Worm (Caenorhabditis elegans) whole organism, L1 larva: Measurements from ENCODE around the gene rfk-1.
A peak's percentile ranks its signal among the peaks of the same experiment; 100 is the strongest.

ENCODE experiments used
- C34B4.2 ChIP-seq: sonication (generic microtip); optimal IDR thresholded peaks from 2 replicates; lab custom pipeline; 2017; ENCODE audit warnings: mild to moderate bottlenecking, missing genetic modification characterization, missing compliant biosample characterization
- Y116A8C.19 ChIP-seq: sonication (generic microtip); optimal IDR thresholded peaks from 2 replicates; lab custom pipeline; 2016; ENCODE audit warnings: missing compliant biosample characterization, missing genetic modification characterization, borderline replicate concordance
- aha-1 ChIP-seq: fragments of 150-350 bp; optimal IDR thresholded peaks from 2 replicates; lab custom pipeline; 2014; ENCODE audit warnings: missing biosample characterization, missing genetic modification characterization
- alr-1 ChIP-seq: fragments of 200-800 bp; sonication (Bioruptor generic); optimal IDR thresholded peaks from 2 replicates; lab custom pipeline; 2018; ENCODE audit warnings: borderline replicate concordance, mild to moderate bottlenecking, missing genetic modification characterization, missing compliant biosample characterization
- blmp-1 ChIP-seq: fragments of 150-350 bp; optimal IDR thresholded peaks from 2 replicates; lab custom pipeline; 2014; ENCODE audit warnings: missing biosample characterization, missing genetic modification characterization
- ceh-82 ChIP-seq, 3 experiments: fragments of 150-350 bp in 1 of 3; sonication (generic microtip) in 2 of 3; optimal IDR thresholded peaks; 2 replicates each; lab custom pipeline; 2014 to 2017; ENCODE audit warnings: missing biosample characterization in 3 of 3, missing genetic modification characterization in 3 of 3
- ceh-90 ChIP-seq: sonication (generic microtip); optimal IDR thresholded peaks from 2 replicates; lab custom pipeline; 2016; ENCODE audit warnings: missing genetic modification characterization, missing compliant biosample characterization
- dpl-1 ChIP-seq, 3 experiments: fragments of 150-350 bp in 2 of 3; sonication (generic microtip) in 1 of 3; optimal IDR thresholded peaks; 2 replicates each; lab custom pipeline; 2014 to 2017; ENCODE audit warnings: missing biosample characterization in 3 of 3, missing genetic modification characterization in 3 of 3, missing genetic modification reagents in 3 of 3
- dsc-1 ChIP-seq: sonication (generic microtip); optimal IDR thresholded peaks from 2 replicates; lab custom pipeline; 2016; ENCODE audit warnings: mild to moderate bottlenecking, missing genetic modification characterization, missing compliant biosample characterization
- egl-27 ChIP-seq, 2 experiments: fragments of 150-350 bp in 1 of 2; sonication (generic microtip); optimal IDR thresholded peaks; 3 replicates each; lab custom pipeline; 2017 to 2018; ENCODE audit warnings: missing biosample characterization in 2 of 2, missing genetic modification characterization in 2 of 2, missing genetic modification reagents in 2 of 2
- elt-2 ChIP-seq: sonication (generic microtip); optimal IDR thresholded peaks from 2 replicates; lab custom pipeline; 2016; ENCODE audit warnings: missing genetic modification characterization, mild to moderate bottlenecking, inconsistent platforms, missing compliant biosample characterization, missing genetic modification reagents
- ets-5 ChIP-seq: fragments of 200-800 bp; sonication (Bioruptor generic); IDR thresholded peaks from 2 replicates; pipeline ENCODE4 v1.3.6; 2022; ENCODE audit warnings: missing genetic modification characterization, missing compliant biosample characterization
- fkh-8 ChIP-seq: sonication (generic microtip); optimal IDR thresholded peaks from 2 replicates; lab custom pipeline; 2016; ENCODE audit warnings: mild to moderate bottlenecking, missing genetic modification characterization, missing compliant biosample characterization
- grh-1 ChIP-seq: fragments of 200-800 bp; sonication (Bioruptor generic); IDR thresholded peaks from 2 replicates; pipeline ENCODE4 v1.3.6; 2022; ENCODE audit warnings: missing genetic modification reagents, missing genetic modification characterization, missing compliant biosample characterization
- lin-14 ChIP-seq: fragments of 200-800 bp; sonication (Bioruptor generic); optimal IDR thresholded peaks from 2 replicates; lab custom pipeline; 2018; ENCODE audit warnings: mild to moderate bottlenecking, missing genetic modification characterization, moderate library complexity, missing compliant biosample characterization
- lin-35 ChIP-seq, 2 experiments: fragments of 150-350 bp; optimal IDR thresholded peaks; 2 replicates each; lab custom pipeline; 2014; ENCODE audit warnings: missing biosample characterization in 2 of 2, missing genetic modification characterization in 2 of 2, missing genetic modification reagents in 2 of 2
- lir-3 ChIP-seq: sonication (generic microtip); optimal IDR thresholded peaks from 2 replicates; lab custom pipeline; 2016; ENCODE audit warnings: mild to moderate bottlenecking, missing genetic modification characterization, moderate library complexity, missing compliant biosample characterization; ENCODE audit not compliant: poor library complexity
- lsy-2 ChIP-seq, 2 experiments: fragments of 150-350 bp; optimal IDR thresholded peaks; 2 replicates each; lab custom pipeline; 2014; ENCODE audit warnings: missing biosample characterization in 2 of 2, missing genetic modification characterization in 2 of 2
- mep-1 ChIP-seq: fragments of 150-350 bp; optimal IDR thresholded peaks from 2 replicates; lab custom pipeline; 2014; ENCODE audit warnings: missing biosample characterization, missing genetic modification characterization
- nhr-20 ChIP-seq: sonication (generic microtip); optimal IDR thresholded peaks from 2 replicates; lab custom pipeline; 2016; ENCODE audit warnings: mild to moderate bottlenecking, missing genetic modification characterization, missing compliant biosample characterization
- nhr-28 ChIP-seq: fragments of 150-350 bp; optimal IDR thresholded peaks from 2 replicates; lab custom pipeline; 2014; ENCODE audit warnings: missing biosample characterization, missing genetic modification characterization
- nhr-71 ChIP-seq: sonication (generic microtip); optimal IDR thresholded peaks from 2 replicates; lab custom pipeline; 2016; ENCODE audit warnings: mild to moderate bottlenecking, missing genetic modification characterization, moderate library complexity, missing compliant biosample characterization
- nhr-77 ChIP-seq: fragments of 150-350 bp; optimal IDR thresholded peaks from 2 replicates; lab custom pipeline; 2014; ENCODE audit warnings: missing biosample characterization, missing genetic modification characterization
- nhr-84 ChIP-seq: sonication (generic microtip); optimal IDR thresholded peaks from 2 replicates; lab custom pipeline; 2017; ENCODE audit warnings: missing biosample characterization, missing genetic modification characterization
- nhr-85 ChIP-seq: sonication (generic microtip); peaks from one replicate; lab custom pipeline; 2016; ENCODE audit warnings: missing genetic modification characterization, inconsistent platforms, missing compliant biosample characterization
- pqm-1 ChIP-seq: sonication (generic microtip); optimal IDR thresholded peaks from 3 replicates; lab custom pipeline; 2017; ENCODE audit warnings: missing biosample characterization, missing genetic modification characterization
- rnt-1 ChIP-seq: sonication (generic microtip); optimal IDR thresholded peaks from 2 replicates; lab custom pipeline; 2016; ENCODE audit warnings: mild to moderate bottlenecking, missing genetic modification characterization, moderate library complexity, missing compliant biosample characterization
- snu-23 ChIP-seq: sonication (generic microtip); optimal IDR thresholded peaks from 2 replicates; lab custom pipeline; 2016; ENCODE audit warnings: missing genetic modification characterization, missing compliant biosample characterization
- swsn-7 ChIP-seq: sonication (generic microtip); optimal IDR thresholded peaks from 2 replicates; lab custom pipeline; 2016; ENCODE audit warnings: missing genetic modification characterization, missing compliant biosample characterization
- unc-130 ChIP-seq: fragments of 150-350 bp; optimal IDR thresholded peaks from 2 replicates; lab custom pipeline; 2017; ENCODE audit warnings: missing biosample characterization, missing genetic modification characterization, inconsistent platforms
- unc-30 ChIP-seq: sonication (generic microtip); optimal IDR thresholded peaks from 2 replicates; lab custom pipeline; 2017; ENCODE audit warnings: missing biosample characterization, missing genetic modification characterization
- unc-62 ChIP-seq: fragments of 150-350 bp; optimal IDR thresholded peaks from 2 replicates; lab custom pipeline; 2014; ENCODE audit warnings: missing biosample characterization, missing genetic modification reagents, missing genetic modification characterization
- unc-98 ChIP-seq: fragments of 200-800 bp; sonication (Bioruptor generic); IDR thresholded peaks from 2 replicates; pipeline ENCODE4 v1.3.6; 2022; ENCODE audit warnings: missing genetic modification characterization, missing compliant biosample characterization
- xbp-1 ChIP-seq: sonication (generic microtip); optimal IDR thresholded peaks from 2 replicates; lab custom pipeline; 2016; ENCODE audit warnings: missing genetic modification characterization, missing compliant biosample characterization
- zag-1 ChIP-seq: fragments of 150-350 bp; optimal IDR thresholded peaks from 2 replicates; lab custom pipeline; 2014; ENCODE audit warnings: missing biosample characterization, missing genetic modification characterization
- zip-4 ChIP-seq: fragments of 200-800 bp; sonication (Bioruptor generic); optimal IDR thresholded peaks from 2 replicates; lab custom pipeline; 2018; ENCODE audit warnings: mild to moderate bottlenecking, missing genetic modification characterization, moderate library complexity, missing compliant biosample characterization

The rfk-1 gene

DNA sequence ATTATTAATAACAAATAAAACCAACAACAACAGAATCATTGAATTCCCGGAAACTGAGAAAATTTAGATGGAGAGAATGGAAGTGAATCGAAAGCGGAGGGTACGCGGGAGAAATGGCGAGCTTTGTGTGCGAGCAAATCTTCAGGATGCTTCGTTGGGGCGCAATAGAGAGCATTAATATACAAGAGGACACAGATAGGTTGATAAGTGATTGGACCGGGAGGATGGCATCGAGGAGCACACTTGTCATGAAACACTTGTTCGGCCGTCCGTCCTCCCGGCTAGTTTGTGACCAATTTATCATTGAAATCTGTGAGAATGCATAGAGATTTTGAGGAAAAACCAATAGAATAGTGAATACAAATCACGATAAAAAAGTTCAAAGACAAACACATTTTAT, 13.0 kb upstream of the rfk-1 start:
- TF ChIP-seq swsn-7 (no peak), rnt-1 (tag; lab: Kevin White, UChicago) (peak; percentile 39), unc-98 (GFP tag; lab: Robert Waterston, UW) (no peak), ceh-82 (tag; optimal IDR thresholded peaks at IDR 0.05; lab: Kevin White, UChicago) (no peak), unc-62 (no peak), dsc-1 (tag; lab: Kevin White, UChicago) (no peak), Y116A8C.19 (no peak), aha-1 (tag; lab: Kevin White, UChicago) (no peak), nhr-71 (tag; lab: Kevin White, UChicago) (peak; percentile 3), lin-14 (GFP tag; lab: Kevin White, UChicago) (peak; percentile 58)

DNA sequence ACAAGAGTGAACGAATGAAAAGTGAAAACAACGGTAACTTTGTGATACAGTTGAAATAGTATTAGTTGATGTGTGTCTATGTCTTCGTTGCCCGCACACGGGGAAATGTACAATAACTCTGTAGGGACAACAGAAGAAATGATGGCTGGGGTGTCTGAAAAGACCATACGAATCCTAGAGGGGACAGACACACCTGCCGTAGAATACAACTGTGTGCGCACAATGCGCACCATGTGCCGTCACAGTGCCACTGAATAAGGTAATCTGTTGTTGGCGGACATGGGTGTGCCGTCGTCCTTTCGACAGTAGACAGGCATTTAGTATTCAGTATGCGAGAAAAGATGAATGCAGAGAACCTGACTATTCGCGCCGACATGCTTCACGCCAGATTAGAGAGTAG, 12.0 kb upstream of the rfk-1 start:
- peak; percentile 61 for TF ChIP-seq blmp-1 (tag; lab: Kevin White, UChicago)
- TF ChIP-seq zip-4 (GFP tag; lab: Kevin White, UChicago): no peak
- TF ChIP-seq snu-23: peak; percentile 28
- peak; percentile 15 for TF ChIP-seq rnt-1 (tag; lab: Kevin White, UChicago)
- TF ChIP-seq lin-35 (GFP tag; optimal IDR thresholded peaks at IDR 0.05; lab: Kevin White, UChicago): no peak
- no peak for TF ChIP-seq fkh-8
- no peak for TF ChIP-seq unc-130 (tag; lab: Kevin White, UChicago)
- no peak for TF ChIP-seq alr-1 (tag; lab: Kevin White, UChicago)
- TF ChIP-seq dpl-1 (GFP tag; optimal IDR thresholded peaks at IDR 0.05; lab: Kevin White, UChicago): no peak
- peak; percentile 36 for TF ChIP-seq nhr-85 (tag; lab: Kevin White, UChicago)
- TF ChIP-seq nhr-20 (tag; lab: Kevin White, UChicago): no peak
- no peak for TF ChIP-seq nhr-77 (tag; lab: Kevin White, UChicago)
- TF ChIP-seq aha-1 (tag; lab: Kevin White, UChicago): no peak
- TF ChIP-seq unc-62: no peak
- no peak for TF ChIP-seq ceh-90
- TF ChIP-seq nhr-84: no peak
- no peak for TF ChIP-seq pqm-1 (tag; lab: Kevin White, UChicago)
- no peak for TF ChIP-seq swsn-7
- peak; percentile 51 for TF ChIP-seq lin-14 (GFP tag; lab: Kevin White, UChicago)
- no peak for TF ChIP-seq xbp-1 (tag; lab: Kevin White, UChicago)
- TF ChIP-seq dsc-1 (tag; lab: Kevin White, UChicago): no peak

DNA sequence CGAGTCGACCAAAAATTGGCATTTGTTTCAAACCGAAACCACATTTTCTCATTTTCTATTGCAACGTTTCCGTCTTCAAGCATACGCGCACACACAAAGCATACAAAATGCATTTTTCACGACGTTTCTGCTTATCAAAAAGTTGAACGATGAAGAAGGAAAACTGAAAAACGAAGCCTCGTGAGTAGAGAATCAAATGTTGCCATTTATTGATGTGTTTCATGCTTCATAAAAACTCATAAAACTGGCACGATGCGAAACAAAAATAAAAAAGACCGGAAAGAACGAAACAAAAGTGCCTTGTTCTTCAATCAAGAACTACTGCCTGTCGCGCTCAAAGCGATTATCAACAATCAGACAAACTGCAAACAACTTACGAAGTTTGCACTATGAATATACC, 11.2 kb upstream of the rfk-1 start:
- TF ChIP-seq dpl-1 (GFP tag; optimal IDR thresholded peaks at IDR 0.05; lab: Kevin White, UChicago) (no peak), elt-2 (peak; percentile 2), nhr-28 (no peak), dsc-1 (tag; lab: Kevin White, UChicago) (no peak), lin-35 (GFP tag; optimal IDR thresholded peaks at IDR 0.05; lab: Kevin White, UChicago) (peak in 1 of 2 experiments; percentile 21), nhr-84 (no peak), lsy-2 (tag; optimal IDR thresholded peaks at IDR 0.05; lab: Kevin White, UChicago) (no peak), mep-1 (tag; lab: Kevin White, UChicago) (peak; percentile 15)

DNA sequence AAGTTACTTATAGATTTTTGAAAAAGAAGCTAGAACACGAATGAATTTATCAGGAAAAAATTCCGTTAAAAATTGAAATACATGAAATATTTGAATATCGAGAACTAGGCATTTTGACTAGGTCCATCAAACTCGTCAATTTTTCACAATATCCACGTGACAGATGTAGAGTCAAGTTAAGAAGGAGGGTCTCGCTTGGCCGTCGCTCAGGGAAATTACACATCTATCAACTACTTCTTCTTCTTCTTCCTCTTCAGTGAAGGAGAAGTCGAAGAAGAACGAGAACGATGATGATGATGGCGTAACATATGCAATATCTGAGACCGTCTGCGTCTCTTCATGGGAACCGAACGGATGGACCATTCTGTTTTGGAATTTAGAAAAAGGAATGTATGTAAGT, 10.6 kb upstream of the rfk-1 start:
- TF ChIP-seq rnt-1 (tag; lab: Kevin White, UChicago) (peak; percentile 4), nhr-77 (tag; lab: Kevin White, UChicago) (no peak)

DNA sequence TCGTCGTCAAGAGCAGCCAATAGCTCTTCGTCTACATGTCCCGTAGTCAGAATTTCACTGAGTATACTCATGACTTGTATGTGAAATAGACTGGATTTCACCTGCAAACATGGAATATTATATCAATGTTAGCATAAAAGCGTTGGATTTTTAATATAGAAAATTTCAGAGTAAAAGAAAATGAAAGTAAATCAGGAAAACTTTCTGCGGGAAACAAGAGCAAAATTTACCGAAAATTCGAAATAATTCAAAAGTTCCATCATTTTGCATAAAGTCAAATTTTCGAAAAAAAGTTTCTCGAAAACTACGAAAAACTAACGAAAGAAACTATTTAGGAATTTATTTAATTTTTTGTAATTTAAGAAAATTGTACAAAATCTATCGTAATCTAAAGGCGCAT, 8.5 kb upstream of the rfk-1 start, which contains the start of gene F13B12.6:
F13B12.6 (minus strand) TSS at position 101 of the 400 bp plus-strand sequence.
- no peak for TF ChIP-seq fkh-8
- no peak for TF ChIP-seq swsn-7
- TF ChIP-seq C34B4.2 (tag; lab: Kevin White, UChicago): no peak
- no peak for TF ChIP-seq ets-5 (GFP tag; lab: Robert Waterston, UW)
- TF ChIP-seq lir-3: no peak
- TF ChIP-seq lin-35 (GFP tag; optimal IDR thresholded peaks at IDR 0.05; lab: Kevin White, UChicago): no peak
- no peak for TF ChIP-seq nhr-84
- no peak for TF ChIP-seq egl-27 (tag; optimal IDR thresholded peaks at IDR 0.05; lab: Kevin White, UChicago)
- no peak for TF ChIP-seq unc-30 (tag; lab: Kevin White, UChicago)
- TF ChIP-seq zag-1: no peak
- no peak for TF ChIP-seq grh-1 (GFP tag; lab: Robert Waterston, UW)
- TF ChIP-seq, all 84 proteins: peak for 0
